Worm (Caenorhabditis elegans): ENCODE measurements around the gene nspb-4.

DNA sequence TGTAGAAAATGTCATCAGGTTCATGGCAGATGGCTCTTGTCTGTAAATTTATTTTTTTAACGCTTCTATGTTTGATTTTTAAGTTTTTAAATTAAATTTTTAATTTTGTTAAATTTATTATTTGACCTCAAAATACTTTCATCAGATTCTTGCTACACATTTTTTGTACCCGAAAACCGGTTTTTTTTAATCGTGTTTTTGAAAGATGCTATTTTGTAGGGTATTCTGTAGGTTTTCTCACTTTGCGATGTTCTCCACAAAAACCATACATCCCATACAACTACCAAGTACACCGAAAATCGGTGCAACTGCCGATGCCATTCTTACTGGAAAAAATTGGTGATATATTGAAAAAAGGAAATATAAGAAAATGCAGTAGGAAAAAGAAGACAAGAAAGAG is 7.8 kb downstream of the nspb-4 start, which contains the start of gene nstp-2:
- TF ChIP-seq snpc-4 (GFP tag; optimal IDR thresholded peaks at IDR 0.05) (no peak), snpc-4 (tag; optimal IDR thresholded peaks at IDR 0.05) (no peak), snpc-3.4 (tag; optimal IDR thresholded peaks at IDR 0.05) (no peak), rpc-1 (optimal IDR thresholded peaks at IDR 0.05) (no peak), rpc-1 (tag; optimal IDR thresholded peaks at IDR 0.05) (no peak), him-1 (tag; optimal IDR thresholded peaks at IDR 0.05) (no peak), madf-8 (GFP tag; conservative IDR thresholded peaks at IDR 0.05) (no peak), Y67H2A.10 (GFP tag; conservative IDR thresholded peaks at IDR 0.05) (no peak), mes-4 (tag; optimal IDR thresholded peaks at IDR 0.05) (no peak), egl-18 (GFP tag; IDR thresholded peaks at IDR 0.05) (no peak)
